Worm (Caenorhabditis elegans) whole organism, L3 larva: ENCODE results near the gene B0457.6.

ENCODE experiments used
- R02D3.7 ChIP-seq: fragments of 150-350 bp; optimal IDR thresholded peaks from 2 replicates; lab custom pipeline; 2014; ENCODE audit warnings: missing biosample characterization, missing genetic modification characterization
- ama-1 ChIP-seq: fragments of 150-350 bp; optimal IDR thresholded peaks from 2 replicates; lab custom pipeline; 2018
- ceh-16 ChIP-seq: sonication (generic microtip); optimal IDR thresholded peaks from 2 replicates; lab custom pipeline; 2017; ENCODE audit warnings: missing biosample characterization, missing genetic modification characterization
- ceh-28 ChIP-seq: fragments of 150-350 bp; optimal IDR thresholded peaks from 2 replicates; lab custom pipeline; 2014; ENCODE audit warnings: missing biosample characterization, missing genetic modification reagents, missing genetic modification characterization
- ceh-9 ChIP-seq: sonication (generic microtip); optimal IDR thresholded peaks from 2 replicates; lab custom pipeline; 2018; ENCODE audit warnings: missing biosample characterization, missing genetic modification characterization
- daf-12 ChIP-seq: fragments of 150-350 bp; optimal IDR thresholded peaks from 2 replicates; lab custom pipeline; 2014; ENCODE audit warnings: missing biosample characterization, missing genetic modification reagents, missing genetic modification characterization
- elt-1 ChIP-seq: fragments of 150-350 bp; optimal IDR thresholded peaks from 2 replicates; lab custom pipeline; 2014; ENCODE audit warnings: missing biosample characterization, missing genetic modification characterization
- elt-2 ChIP-seq: sonication (generic microtip); optimal IDR thresholded peaks from 2 replicates; lab custom pipeline; 2016; ENCODE audit warnings: missing genetic modification reagents, mild to moderate bottlenecking, missing genetic modification characterization, missing compliant biosample characterization
- elt-3 ChIP-seq, 3 experiments: fragments of 150-350 bp in 1 of 3; sonication (generic microtip) in 2 of 3; optimal IDR thresholded peaks; 2 replicates in 2 of 3; 4 replicates in 1 of 3; lab custom pipeline; 2014 to 2017; ENCODE audit warnings: missing biosample characterization in 3 of 3, missing genetic modification characterization in 3 of 3
- eor-1 ChIP-seq, 2 experiments: fragments of 150-350 bp; optimal IDR thresholded peaks; 2 replicates each; lab custom pipeline; 2014 to 2018; ENCODE audit warnings: missing biosample characterization in 2 of 2, missing genetic modification characterization in 2 of 2
- fkh-10 ChIP-seq: sonication (generic microtip); optimal IDR thresholded peaks from 2 replicates; lab custom pipeline; 2017; ENCODE audit warnings: missing biosample characterization, missing genetic modification reagents, missing genetic modification characterization
- fkh-2 ChIP-seq: fragments of 150-350 bp; optimal IDR thresholded peaks from 2 replicates; lab custom pipeline; 2014; ENCODE audit warnings: missing biosample characterization, missing genetic modification reagents, missing genetic modification characterization
- fos-1 ChIP-seq: fragments of 150-350 bp; optimal IDR thresholded peaks from 2 replicates; lab custom pipeline; 2014; ENCODE audit warnings: missing biosample characterization, missing genetic modification characterization
- hmg-11 ChIP-seq: sonication (generic microtip); optimal IDR thresholded peaks from 2 replicates; lab custom pipeline; 2016; ENCODE audit warnings: missing genetic modification characterization, missing compliant biosample characterization
- jun-1 ChIP-seq: fragments of 150-350 bp; optimal IDR thresholded peaks from 2 replicates; lab custom pipeline; 2014; ENCODE audit warnings: missing biosample characterization, missing genetic modification reagents, missing genetic modification characterization
- lin-15B ChIP-seq: fragments of 150-350 bp; optimal IDR thresholded peaks from 2 replicates; lab custom pipeline; 2014; ENCODE audit warnings: missing biosample characterization, missing genetic modification characterization
- lsy-12 ChIP-seq: sonication (generic microtip); optimal IDR thresholded peaks from 2 replicates; lab custom pipeline; 2016; ENCODE audit warnings: mild to moderate bottlenecking, missing genetic modification characterization, missing compliant biosample characterization
- mml-1 ChIP-seq: fragments of 150-350 bp; sonication (generic microtip); optimal IDR thresholded peaks from 3 replicates; lab custom pipeline; 2014; ENCODE audit warnings: missing biosample characterization, missing genetic modification characterization
- nfya-1 ChIP-seq: sonication (generic microtip); optimal IDR thresholded peaks from 2 replicates; lab custom pipeline; 2017; ENCODE audit warnings: missing genetic modification characterization, mild to moderate bottlenecking, missing compliant biosample characterization, antibody characterized with exemption, moderate library complexity; ENCODE audit not compliant: insufficient read depth
- nhr-11 ChIP-seq: fragments of 150-350 bp; optimal IDR thresholded peaks from 2 replicates; lab custom pipeline; 2014; ENCODE audit warnings: missing biosample characterization, missing genetic modification characterization
- nhr-12 ChIP-seq: fragments of 150-350 bp; optimal IDR thresholded peaks from 2 replicates; lab custom pipeline; 2014; ENCODE audit warnings: missing biosample characterization, missing genetic modification characterization
- nhr-23 ChIP-seq: fragments of 150-350 bp; optimal IDR thresholded peaks from 2 replicates; lab custom pipeline; 2014; ENCODE audit warnings: missing biosample characterization, missing genetic modification reagents, missing genetic modification characterization
- nhr-237 ChIP-seq: fragments of 150-350 bp; optimal IDR thresholded peaks from 2 replicates; lab custom pipeline; 2014; ENCODE audit warnings: missing biosample characterization, missing genetic modification characterization
- nhr-28 ChIP-seq: fragments of 150-350 bp; optimal IDR thresholded peaks from 2 replicates; lab custom pipeline; 2014; ENCODE audit warnings: missing biosample characterization, missing genetic modification characterization
- nhr-67 ChIP-seq: fragments of 150-350 bp; optimal IDR thresholded peaks from 2 replicates; lab custom pipeline; 2014; ENCODE audit warnings: missing biosample characterization, missing genetic modification characterization
- nhr-76 ChIP-seq: fragments of 150-350 bp; sonication (generic microtip); optimal IDR thresholded peaks from 5 replicates; lab custom pipeline; 2014; ENCODE audit warnings: missing biosample characterization, missing genetic modification characterization
- pqm-1 ChIP-seq: fragments of 150-350 bp; optimal IDR thresholded peaks from 2 replicates; lab custom pipeline; 2017; ENCODE audit warnings: missing biosample characterization, missing genetic modification characterization, inconsistent platforms
- sea-2 ChIP-seq: fragments of 150-350 bp; sonication (generic microtip); optimal IDR thresholded peaks from 4 replicates; lab custom pipeline; 2014; ENCODE audit warnings: missing biosample characterization, missing genetic modification reagents, missing genetic modification characterization
- skn-1 ChIP-seq: fragments of 150-350 bp; optimal IDR thresholded peaks from 2 replicates; lab custom pipeline; 2014; ENCODE audit warnings: missing biosample characterization, missing genetic modification characterization
- snpc-4 ChIP-seq: fragments of 150-350 bp; optimal IDR thresholded peaks from 2 replicates; lab custom pipeline; 2014; ENCODE audit warnings: missing biosample characterization, missing genetic modification characterization
- tbx-2 ChIP-seq: sonication (generic microtip); optimal IDR thresholded peaks from 2 replicates; lab custom pipeline; 2016; ENCODE audit warnings: mild to moderate bottlenecking, missing genetic modification characterization, missing compliant biosample characterization
- zag-1 ChIP-seq: fragments of 150-350 bp; optimal IDR thresholded peaks from 2 replicates; lab custom pipeline; 2014; ENCODE audit warnings: missing biosample characterization, missing genetic modification characterization
- ztf-11 ChIP-seq: fragments of 150-350 bp; optimal IDR thresholded peaks from 2 replicates; lab custom pipeline; 2014; ENCODE audit warnings: missing biosample characterization, missing genetic modification characterization
- ztf-4 ChIP-seq: fragments of 150-350 bp; optimal IDR thresholded peaks from 2 replicates; lab custom pipeline; 2014; ENCODE audit warnings: missing biosample characterization, missing genetic modification characterization

The B0457.6 gene

ce11 chrII:8899357-8899748 is 22.9 kb upstream of the B0457.6 start:
- TF ChIP-seq nhr-12 (tag; lab: Kevin White, UChicago) (no peak), hmg-11 (tag; lab: Kevin White, UChicago) (no peak), elt-3 (tag; optimal IDR thresholded peaks at IDR 0.05; lab: Kevin White, UChicago) (no peak), sea-2 (no peak), lsy-12 (tag; lab: Kevin White, UChicago) (no peak), eor-1 (tag; optimal IDR thresholded peaks at IDR 0.05; lab: Kevin White, UChicago) (no peak), ztf-4 (tag; lab: Kevin White, UChicago) (no peak), tbx-2 (tag; lab: Kevin White, UChicago) (no peak), nhr-237 (tag; lab: Kevin White, UChicago) (no peak), ama-1 (no peak), ztf-11 (tag; lab: Kevin White, UChicago) (no peak), skn-1 (tag; lab: Kevin White, UChicago) (no peak), elt-2 (tag; lab: Kevin White, UChicago) (no peak), fkh-2 (tag; lab: Kevin White, UChicago) (no peak), fkh-10 (GFP tag; lab: Kevin White, UChicago) (no peak), nfya-1 (tag; lab: Kevin White, UChicago) (no peak), nhr-76 (tag; lab: Kevin White, UChicago) (no peak)
- TF ChIP-seq, all 47 proteins: peak for 0

- TF ChIP-seq skn-1 (tag; lab: Kevin White, UChicago), result no peak
- TF ChIP-seq zag-1 (tag; lab: Kevin White, UChicago), result no peak
- TF ChIP-seq elt-1, result no peak
- TF ChIP-seq pqm-1 (tag; lab: Kevin White, UChicago), result no peak
- TF ChIP-seq daf-12 (tag; lab: Kevin White, UChicago), result no peak
- no peak for TF ChIP-seq lsy-12 (tag; lab: Kevin White, UChicago)
- TF ChIP-seq mml-1 (tag; lab: Kevin White, UChicago), result no peak
- TF ChIP-seq jun-1 (tag; lab: Kevin White, UChicago), result no peak
- TF ChIP-seq lin-15B (tag; lab: Kevin White, UChicago), result no peak
- no peak for TF ChIP-seq elt-2 (tag; lab: Kevin White, UChicago)
- TF ChIP-seq snpc-4 (tag; lab: Kevin White, UChicago), result no peak
- TF ChIP-seq nhr-11 (tag; lab: Kevin White, UChicago), result no peak
- no peak for TF ChIP-seq sea-2
- no peak for TF ChIP-seq fkh-2 (tag; lab: Kevin White, UChicago)
- TF ChIP-seq ceh-9 (tag; lab: Kevin White, UChicago), result no peak
- TF ChIP-seq ztf-11 (tag; lab: Kevin White, UChicago), result no peak
- no peak for TF ChIP-seq nhr-12 (tag; lab: Kevin White, UChicago)
Measured at ce11 chrII:8903871-8904270, 18.4 kb upstream of the B0457.6 start.

ce11 chrII:8911929-8912328 is 10.3 kb upstream of the B0457.6 start, which contains the start of gene B0457.4:
B0457.4 (minus strand) TSS chrII:8912029.
- TF ChIP-seq fos-1 (tag; lab: Kevin White, UChicago) (no peak), nhr-28 (tag; lab: Kevin White, UChicago) (no peak), pqm-1 (tag; lab: Kevin White, UChicago) (no peak), R02D3.7 (tag; lab: Kevin White, UChicago) (no peak), ceh-28 (tag; lab: Kevin White, UChicago) (no peak), zag-1 (tag; lab: Kevin White, UChicago) (no peak), lsy-12 (tag; lab: Kevin White, UChicago) (no peak), nhr-23 (no peak)

ce11 chrII:8912523-8913017 is 9.7 kb upstream of the B0457.6 start:
- no peak for TF ChIP-seq ceh-16
- TF ChIP-seq ama-1, result no peak
- peak; percentile 95 for TF ChIP-seq elt-1
- TF ChIP-seq nhr-67, result no peak

ce11 chrII:8914654-8915053 is 7.6 kb upstream of the B0457.6 start:
- TF ChIP-seq mml-1 (tag; lab: Kevin White, UChicago), result no peak
- peak; percentile 8 for TF ChIP-seq elt-2 (tag; lab: Kevin White, UChicago)
- TF ChIP-seq, all 47 proteins: peak for 1
